Worm (Caenorhabditis elegans) whole organism, L4 larva: ENCODE data around the gene tba-4.

Source experiments
- D1046.2 ChIP-seq: fragments of 200-800 bp; sonication (Bioruptor generic); IDR thresholded peaks from 2 replicates; pipeline ENCODE4 v1.3.6; 2022; ENCODE audit warnings: missing genetic modification characterization, missing compliant biosample characterization
- F10B5.3 ChIP-seq: sonication (generic microtip); optimal IDR thresholded peaks from 2 replicates; lab custom pipeline; 2016; ENCODE audit warnings: mild to moderate bottlenecking, missing genetic modification characterization, missing compliant biosample characterization
- F37D6.2 ChIP-seq: sonication (generic microtip); optimal IDR thresholded peaks from 2 replicates; lab custom pipeline; 2016; ENCODE audit warnings: mild to moderate bottlenecking, missing genetic modification characterization, missing compliant biosample characterization
- T20F7.1 ChIP-seq: fragments of 200-800 bp; sonication (Bioruptor generic); optimal IDR thresholded peaks from 2 replicates; lab custom pipeline; 2018; ENCODE audit warnings: mild to moderate bottlenecking, missing genetic modification characterization, missing compliant biosample characterization
- ZK337.2 ChIP-seq: fragments of 200-800 bp; sonication (Bioruptor generic); IDR thresholded peaks from 2 replicates; pipeline ENCODE4 v1.3.6; 2022; ENCODE audit warnings: missing genetic modification reagents, missing genetic modification characterization, missing compliant biosample characterization
- ceh-32 ChIP-seq: sonication (generic microtip); optimal IDR thresholded peaks from 2 replicates; lab custom pipeline; 2016; ENCODE audit warnings: mild to moderate bottlenecking, missing genetic modification characterization, missing compliant biosample characterization; ENCODE audit not compliant: poor library complexity
- ceh-44 ChIP-seq: fragments of 200-800 bp; sonication (Bioruptor generic); IDR thresholded peaks from 2 replicates; pipeline ENCODE4 v1.3.6; 2022; ENCODE audit warnings: missing genetic modification reagents, missing genetic modification characterization, missing compliant biosample characterization
- ceh-62 ChIP-seq: sonication (generic microtip); optimal IDR thresholded peaks from 2 replicates; lab custom pipeline; 2017; ENCODE audit warnings: missing biosample characterization, missing genetic modification characterization
- cey-2 ChIP-seq: sonication (generic microtip); optimal IDR thresholded peaks from 3 replicates; lab custom pipeline; 2017; ENCODE audit warnings: missing genetic modification characterization, mild to moderate bottlenecking, missing compliant biosample characterization, antibody characterized with exemption, borderline replicate concordance; ENCODE audit not compliant: insufficient read depth
- daf-16 ChIP-seq, 3 experiments: sonication (generic microtip); optimal IDR thresholded peaks; 2 replicates each; lab custom pipeline; 2016 to 2017; ENCODE audit warnings: missing genetic modification characterization in 3 of 3, missing genetic modification reagents in 3 of 3, mild to moderate bottlenecking in 2 of 3, missing compliant biosample characterization in 2 of 3, missing biosample characterization in 1 of 3, moderate library complexity in 1 of 3
- dpl-1 ChIP-seq: fragments of 150-350 bp; optimal IDR thresholded peaks from 2 replicates; lab custom pipeline; 2014; ENCODE audit warnings: missing biosample characterization, missing genetic modification reagents, missing genetic modification characterization
- egl-27 ChIP-seq: sonication (generic microtip); optimal IDR thresholded peaks from 3 replicates; lab custom pipeline; 2017; ENCODE audit warnings: missing biosample characterization, missing genetic modification reagents, missing genetic modification characterization
- hlh-11 ChIP-seq: fragments of 200-800 bp; sonication (Bioruptor generic); optimal IDR thresholded peaks from 2 replicates; lab custom pipeline; 2018; ENCODE audit warnings: mild to moderate bottlenecking, missing genetic modification characterization, missing compliant biosample characterization
- hlh-30 ChIP-seq: sonication (generic microtip); optimal IDR thresholded peaks from 2 replicates; lab custom pipeline; 2017; ENCODE audit warnings: antibody characterized with exemption, mild to moderate bottlenecking, missing genetic modification characterization, missing compliant biosample characterization; ENCODE audit not compliant: insufficient read depth
- hmg-1.1 ChIP-seq: fragments of 200-800 bp; sonication (Bioruptor generic); IDR thresholded peaks from 2 replicates; pipeline ENCODE4 v1.3.6; 2022; ENCODE audit warnings: missing genetic modification reagents, missing genetic modification characterization, missing compliant biosample characterization
- lim-7 ChIP-seq: fragments of 200-800 bp; sonication (Bioruptor generic); IDR thresholded peaks from 2 replicates; pipeline ENCODE4 v1.3.6; 2022; ENCODE audit warnings: missing genetic modification characterization, missing compliant biosample characterization
- lin-1 ChIP-seq: fragments of 200-800 bp; sonication (Bioruptor generic); IDR thresholded peaks from 2 replicates; pipeline ENCODE4 v1.3.6; 2022; ENCODE audit warnings: missing genetic modification reagents, missing genetic modification characterization, missing compliant biosample characterization
- lin-38 ChIP-seq: fragments of 200-800 bp; sonication (Bioruptor generic); IDR thresholded peaks from 2 replicates; pipeline ENCODE4 v1.3.6; 2022; ENCODE audit warnings: missing genetic modification reagents, missing genetic modification characterization, missing compliant biosample characterization
- lsy-2 ChIP-seq, 2 experiments: fragments of 150-350 bp in 1 of 2; sonication (generic microtip) in 1 of 2; optimal IDR thresholded peaks; 2 replicates each; lab custom pipeline; 2014 to 2017; ENCODE audit warnings: missing biosample characterization in 2 of 2, missing genetic modification characterization in 2 of 2
- mdl-1 ChIP-seq, 2 experiments: fragments of 150-350 bp in 1 of 2; sonication (generic microtip) in 1 of 2; optimal IDR thresholded peaks; 2 replicates each; lab custom pipeline; 2014 to 2017; ENCODE audit warnings: missing biosample characterization in 2 of 2, missing genetic modification characterization in 2 of 2
- mes-2 ChIP-seq: sonication (generic microtip); optimal IDR thresholded peaks from 2 replicates; lab custom pipeline; 2016; ENCODE audit warnings: missing genotype, mild to moderate bottlenecking, missing genetic modification characterization, missing compliant biosample characterization; ENCODE audit not compliant: poor library complexity, severe bottlenecking
- mxl-3 ChIP-seq: fragments of 200-800 bp; sonication (Bioruptor generic); optimal IDR thresholded peaks from 2 replicates; lab custom pipeline; 2018; ENCODE audit warnings: mild to moderate bottlenecking, missing genetic modification characterization, missing compliant biosample characterization
- nhr-10 ChIP-seq: fragments of 150-350 bp; optimal IDR thresholded peaks from 2 replicates; lab custom pipeline; 2014; ENCODE audit warnings: missing biosample characterization, missing genetic modification characterization
- nhr-111 ChIP-seq: fragments of 200-800 bp; sonication (Bioruptor generic); optimal IDR thresholded peaks from 2 replicates; lab custom pipeline; 2018; ENCODE audit warnings: mild to moderate bottlenecking, missing genetic modification characterization, missing compliant biosample characterization
- nhr-28 ChIP-seq: fragments of 150-350 bp; optimal IDR thresholded peaks from 2 replicates; lab custom pipeline; 2014; ENCODE audit warnings: missing biosample characterization, missing genetic modification characterization
- nhr-41 ChIP-seq: fragments of 200-800 bp; sonication (Bioruptor generic); IDR thresholded peaks from 2 replicates; pipeline ENCODE4 v1.3.6; 2022; ENCODE audit warnings: missing genetic modification reagents, missing genetic modification characterization, missing compliant biosample characterization
- nhr-48 ChIP-seq: sonication (generic microtip); optimal IDR thresholded peaks from 2 replicates; lab custom pipeline; 2016; ENCODE audit warnings: mild to moderate bottlenecking, missing genetic modification characterization, missing compliant biosample characterization
- nhr-76 ChIP-seq: fragments of 150-350 bp; optimal IDR thresholded peaks from 2 replicates; lab custom pipeline; 2014; ENCODE audit warnings: missing biosample characterization, missing genetic modification characterization
- nhr-77 ChIP-seq: fragments of 150-350 bp; optimal IDR thresholded peaks from 2 replicates; lab custom pipeline; 2014; ENCODE audit warnings: missing biosample characterization, missing genetic modification characterization
- php-3 ChIP-seq: fragments of 200-800 bp; sonication (Bioruptor generic); IDR thresholded peaks from 2 replicates; pipeline ENCODE4 v1.3.6; 2022; ENCODE audit warnings: missing genetic modification reagents, missing genetic modification characterization, missing compliant biosample characterization
- pqm-1 ChIP-seq: sonication (generic microtip); optimal IDR thresholded peaks from 2 replicates; lab custom pipeline; 2017; ENCODE audit warnings: missing biosample characterization, missing genetic modification characterization
- saeg-2 ChIP-seq: fragments of 200-800 bp; sonication (Bioruptor generic); IDR thresholded peaks from 2 replicates; pipeline ENCODE4 v1.3.6; 2022; ENCODE audit warnings: missing genetic modification reagents, missing genetic modification characterization, missing compliant biosample characterization
- skn-1 ChIP-seq: fragments of 150-350 bp; optimal IDR thresholded peaks from 2 replicates; lab custom pipeline; 2014; ENCODE audit warnings: missing biosample characterization, missing genetic modification characterization
- spr-1 ChIP-seq: sonication (generic microtip); optimal IDR thresholded peaks from 2 replicates; lab custom pipeline; 2016; ENCODE audit warnings: mild to moderate bottlenecking, missing genetic modification characterization, missing compliant biosample characterization
- unc-130 ChIP-seq: sonication (generic microtip); optimal IDR thresholded peaks from 2 replicates; lab custom pipeline; 2016; ENCODE audit warnings: missing genetic modification reagents, missing genetic modification characterization, missing compliant biosample characterization
- unc-39 ChIP-seq: sonication (generic microtip); optimal IDR thresholded peaks from 2 replicates; lab custom pipeline; 2017; ENCODE audit warnings: missing biosample characterization, missing genetic modification characterization
- unc-62 ChIP-seq, 3 experiments: fragments of 150-350 bp in 1 of 3; sonication (generic microtip); optimal IDR thresholded peaks in 2 of 3; peaks in 1 of 3; 1 replicate in 1 of 3; 2 replicates in 2 of 3; lab custom pipeline; 2014 to 2017; ENCODE audit warnings: missing biosample characterization in 3 of 3, missing genetic modification characterization in 3 of 3, missing genetic modification reagents in 3 of 3, missing genotype in 1 of 3
- zfp-2 ChIP-seq: sonication (generic microtip); optimal IDR thresholded peaks from 2 replicates; lab custom pipeline; 2016; ENCODE audit warnings: mild to moderate bottlenecking, missing genetic modification characterization, missing compliant biosample characterization
- zip-11 ChIP-seq: fragments of 200-800 bp; sonication (Bioruptor generic); IDR thresholded peaks from 2 replicates; pipeline ENCODE4 v1.3.6; 2022; ENCODE audit warnings: missing genetic modification characterization, missing compliant biosample characterization
- zip-2 ChIP-seq: fragments of 150-350 bp; optimal IDR thresholded peaks from 2 replicates; lab custom pipeline; 2014; ENCODE audit warnings: missing biosample characterization, missing genetic modification characterization
- ztf-11 ChIP-seq: fragments of 150-350 bp; optimal IDR thresholded peaks from 2 replicates; lab custom pipeline; 2014; ENCODE audit warnings: missing biosample characterization, missing genetic modification characterization
- ztf-7 ChIP-seq: fragments of 150-350 bp; optimal IDR thresholded peaks from 2 replicates; lab custom pipeline; 2014; ENCODE audit warnings: missing biosample characterization, missing genetic modification characterization

tba-4 gene

ce11 chrII:10924669-10925068 is 6.2 kb downstream of the tba-4 start (continued):
- TF ChIP-seq unc-39 (tag; lab: Kevin White, UChicago) (no peak), T20F7.1 (no peak), F10B5.3 (tag; lab: Kevin White, UChicago) (no peak), nhr-41 (no peak), daf-16 (GFP tag; optimal IDR thresholded peaks at IDR 0.05; lab: Kevin White, UChicago) (no peak), daf-16 (tag; optimal IDR thresholded peaks at IDR 0.05; lab: Kevin White, UChicago) (peak; percentile 98), php-3 (GFP tag; lab: Robert Waterston, UW) (peak; percentile 91), nhr-10 (tag; lab: Kevin White, UChicago) (peak; percentile 28), nhr-111 (GFP tag; lab: Kevin White, UChicago) (no peak), ceh-32 (tag; lab: Kevin White, UChicago) (no peak), lsy-2 (tag; optimal IDR thresholded peaks at IDR 0.05; lab: Kevin White, UChicago) (peak in 1 of 2 experiments; percentile 32), lin-1 (GFP tag; lab: Robert Waterston, UW) (peak; percentile 13; the same call in 1 of the 2 replicates), cey-2 (no peak), nhr-76 (tag; lab: Kevin White, UChicago) (no peak), zfp-2 (tag; lab: Kevin White, UChicago) (no peak), spr-1 (tag; lab: Kevin White, UChicago) (no peak), ztf-7 (no peak), ztf-11 (tag; lab: Kevin White, UChicago) (no peak), skn-1 (tag; lab: Kevin White, UChicago) (no peak), zip-11 (GFP tag; lab: Robert Waterston, UW) (no peak), pqm-1 (tag; lab: Kevin White, UChicago) (peak; percentile 93), ceh-44 (no peak), nhr-48 (tag; lab: Kevin White, UChicago) (peak; percentile 57), hmg-1.1 (no peak)
- TF ChIP-seq, all 104 proteins: peak for 20

- no peak for TF ChIP-seq daf-16 (GFP tag; optimal IDR thresholded peaks at IDR 0.05; lab: Kevin White, UChicago)
- TF ChIP-seq daf-16 (tag; optimal IDR thresholded peaks at IDR 0.05; lab: Kevin White, UChicago): peak; percentile 63
- 0 out of 2 replicates have a peak, but pooled peaks have one; percentile 23 for TF ChIP-seq lim-7 (GFP tag; lab: Robert Waterston, UW)
- peak in 1 of 2 experiments; percentile 28 for TF ChIP-seq unc-62 (GFP tag; optimal IDR thresholded peaks at IDR 0.05 in 1 of 2; lab: Kevin White, UChicago)
- TF ChIP-seq unc-62 (tag; optimal IDR thresholded peaks at IDR 0.05; lab: Kevin White, UChicago): no peak
- TF ChIP-seq saeg-2 (GFP tag; lab: Robert Waterston, UW): no peak
- peak; percentile 66 for TF ChIP-seq unc-130
- TF ChIP-seq ceh-32 (tag; lab: Kevin White, UChicago): no peak
- 0 out of 2 replicates have a peak, but pooled peaks have one; percentile 34 for TF ChIP-seq ZK337.2 (GFP tag; lab: Robert Waterston, UW)
- TF ChIP-seq lsy-2 (tag; optimal IDR thresholded peaks at IDR 0.05; lab: Kevin White, UChicago): peak in 1 of 2 experiments; percentile 55
- no peak for TF ChIP-seq D1046.2 (GFP tag; lab: Robert Waterston, UW)
- TF ChIP-seq mxl-3 (GFP tag; lab: Kevin White, UChicago): peak; percentile 74
- TF ChIP-seq nhr-41: no peak
- 0 out of 2 replicates have a peak, but pooled peaks have one; percentile 15 for TF ChIP-seq hmg-1.1
- TF ChIP-seq egl-27 (tag; lab: Kevin White, UChicago): no peak
- TF ChIP-seq nhr-28: peak; percentile 32
- peak in 1 of 2 experiments; percentile 41 for TF ChIP-seq mdl-1 (tag; optimal IDR thresholded peaks at IDR 0.05; lab: Kevin White, UChicago)
- no peak for TF ChIP-seq F37D6.2 (tag; lab: Kevin White, UChicago)
- TF ChIP-seq mes-2 (tag; lab: Kevin White, UChicago): peak; percentile 89
- no peak for TF ChIP-seq zip-2
- no peak for TF ChIP-seq nhr-77 (tag; lab: Kevin White, UChicago)
- peak; percentile 83 for TF ChIP-seq dpl-1 (GFP tag; lab: Kevin White, UChicago)
- peak; percentile 55 for TF ChIP-seq hlh-30 (tag; lab: Kevin White, UChicago)
- no peak for TF ChIP-seq zfp-2 (tag; lab: Kevin White, UChicago)
- TF ChIP-seq ceh-62 (tag; lab: Kevin White, UChicago): no peak
- no peak for TF ChIP-seq cey-2
- peak; percentile 60 for TF ChIP-seq hlh-11 (tag; lab: Kevin White, UChicago)
- TF ChIP-seq lin-38: peak; percentile 43
These were observed 7.5 kb downstream of the tba-4 start, which contains the start of gene metr-1 for ce11 chrII:10925804-10926570. metr-1 (plus strand) TSS chrII:10926561.
